Worm (Caenorhabditis elegans) whole organism, young adult: ENCODE measurements around the gene T03D8.6.

Experiments
- B0336.3 ChIP-seq: fragments of 200-800 bp; sonication (Bioruptor generic); IDR thresholded peaks from 2 replicates; pipeline ENCODE4 v1.3.6; 2022; ENCODE audit warnings: missing genetic modification characterization, missing compliant biosample characterization
- C06A6.2 ChIP-seq: fragments of 200-800 bp; sonication (Bioruptor generic); conservative IDR thresholded peaks from 2 replicates; pipeline ENCODE4 v1.3.6; 2022; ENCODE audit warnings: missing genetic modification characterization, missing compliant biosample characterization
- C17E4.6 ChIP-seq: fragments of 200-800 bp; sonication (Bioruptor generic); IDR thresholded peaks from 2 replicates; pipeline ENCODE4 v1.3.6; 2022; ENCODE audit warnings: missing genetic modification reagents, missing genetic modification characterization, missing compliant biosample characterization
- D2030.7 ChIP-seq: fragments of 200-800 bp; sonication (Bioruptor generic); IDR thresholded peaks from 2 replicates; pipeline ENCODE4 v1.3.6; 2022; ENCODE audit warnings: missing genetic modification reagents, missing genetic modification characterization, missing compliant biosample characterization
- F22D6.2 ChIP-seq: sonication (generic microtip); optimal IDR thresholded peaks from 2 replicates; lab custom pipeline; 2016; ENCODE audit warnings: mild to moderate bottlenecking, missing genetic modification characterization, missing compliant biosample characterization
- F52B5.7 ChIP-seq: sonication (generic microtip); optimal IDR thresholded peaks from 2 replicates; lab custom pipeline; 2016; ENCODE audit warnings: mild to moderate bottlenecking, missing genetic modification characterization, missing compliant biosample characterization
- F57C9.4 ChIP-seq: sonication (generic microtip); optimal IDR thresholded peaks from 2 replicates; lab custom pipeline; 2017; ENCODE audit warnings: mild to moderate bottlenecking, missing genetic modification characterization, missing compliant biosample characterization
- T07F8.4 ChIP-seq: sonication (generic microtip); optimal IDR thresholded peaks from 2 replicates; lab custom pipeline; 2016; ENCODE audit warnings: mild to moderate bottlenecking, missing genetic modification characterization, moderate library complexity, missing compliant biosample characterization
- Y53G8AR.9 ChIP-seq: fragments of 200-800 bp; sonication (Bioruptor generic); conservative IDR thresholded peaks from 2 replicates; pipeline ENCODE4 v1.3.6; 2022; ENCODE audit warnings: missing genetic modification reagents, missing genetic modification characterization, missing compliant biosample characterization
- Y79H2A.3 ChIP-seq: fragments of 200-800 bp; sonication (Bioruptor generic); conservative IDR thresholded peaks from 2 replicates; pipeline ENCODE4 v1.3.6; 2022; ENCODE audit warnings: missing genetic modification reagents, missing genetic modification characterization, missing compliant biosample characterization
- ZK185.1 ChIP-seq: sonication (generic microtip); optimal IDR thresholded peaks from 2 replicates; lab custom pipeline; 2016; ENCODE audit warnings: mild to moderate bottlenecking, missing genetic modification characterization, missing compliant biosample characterization; ENCODE audit not compliant: poor library complexity, severe bottlenecking
- aptf-3 ChIP-seq: fragments of 200-800 bp; sonication (Bioruptor generic); IDR thresholded peaks from 2 replicates; pipeline ENCODE4 v1.3.6; 2022; ENCODE audit warnings: missing genetic modification characterization, missing compliant biosample characterization
- atf-7 ChIP-seq: sonication (generic microtip); optimal IDR thresholded peaks from 2 replicates; lab custom pipeline; 2017; ENCODE audit warnings: mild to moderate bottlenecking, missing genetic modification characterization, missing compliant biosample characterization
- attf-3 ChIP-seq: fragments of 200-800 bp; sonication (Bioruptor generic); conservative IDR thresholded peaks from 2 replicates; pipeline ENCODE4 v1.3.6; 2022; ENCODE audit warnings: missing genetic modification reagents, missing genetic modification characterization, missing compliant biosample characterization
- attf-5 ChIP-seq: fragments of 200-800 bp; sonication (Bioruptor generic); optimal IDR thresholded peaks from 2 replicates; lab custom pipeline; 2018; ENCODE audit warnings: mild to moderate bottlenecking, missing genetic modification characterization, missing compliant biosample characterization
- ccch-3 ChIP-seq: fragments of 200-800 bp; sonication (Bioruptor generic); optimal IDR thresholded peaks from 2 replicates; lab custom pipeline; 2018; ENCODE audit warnings: mild to moderate bottlenecking, missing genetic modification characterization, missing compliant biosample characterization
- cebp-1 ChIP-seq, 2 experiments: fragments of 200-800 bp in 1 of 2; sonication (Bioruptor generic) in 1 of 2; sonication (generic microtip) in 1 of 2; IDR thresholded peaks in 1 of 2; optimal IDR thresholded peaks in 1 of 2; 2 replicates each; pipeline versions ENCODE4 v1.3.6 to Lab custom; 2017 to 2022; ENCODE audit warnings: missing compliant biosample characterization in 2 of 2, missing genetic modification characterization in 2 of 2, mild to moderate bottlenecking in 1 of 2, missing genetic modification reagents in 1 of 2, moderate library complexity in 1 of 2
- ceh-58 ChIP-seq: fragments of 200-800 bp; sonication (Bioruptor generic); IDR thresholded peaks from 2 replicates; pipeline ENCODE4 v1.3.6; 2022; ENCODE audit warnings: missing genetic modification characterization, missing compliant biosample characterization
- dox-1 ChIP-seq: fragments of 200-800 bp; sonication (Bioruptor generic); IDR thresholded peaks from 2 replicates; pipeline ENCODE4 v1.3.6; 2022; ENCODE audit warnings: missing genetic modification reagents, missing genetic modification characterization, missing compliant biosample characterization
- efl-1 ChIP-seq: fragments of 150-350 bp; optimal IDR thresholded peaks from 2 replicates; lab custom pipeline; 2014; ENCODE audit warnings: missing biosample characterization, missing genetic modification reagents, missing genetic modification characterization
- egrh-3 ChIP-seq: fragments of 200-800 bp; sonication (Bioruptor generic); IDR thresholded peaks from 2 replicates; pipeline ENCODE4 v1.3.6; 2022; ENCODE audit warnings: missing genetic modification reagents, missing genetic modification characterization, missing compliant biosample characterization
- let-526 ChIP-seq: fragments of 200-800 bp; sonication (Bioruptor generic); IDR thresholded peaks from 2 replicates; pipeline ENCODE4 v1.3.6; 2022; ENCODE audit warnings: missing genetic modification reagents, missing genetic modification characterization, missing compliant biosample characterization
- lin-35 ChIP-seq, 3 experiments: fragments of 150-350 bp in 2 of 3; sonication (generic microtip) in 1 of 3; optimal IDR thresholded peaks; 2 replicates each; lab custom pipeline; 2014 to 2018; ENCODE audit warnings: missing biosample characterization in 3 of 3, missing genetic modification characterization in 3 of 3, missing genetic modification reagents in 3 of 3
- lsy-27 ChIP-seq: sonication (generic microtip); optimal IDR thresholded peaks from 2 replicates; lab custom pipeline; 2017; ENCODE audit warnings: missing genetic modification characterization, mild to moderate bottlenecking, missing compliant biosample characterization, antibody characterized with exemption, missing genotype, borderline replicate concordance; ENCODE audit not compliant: insufficient read depth
- madf-10 ChIP-seq: sonication (generic microtip); optimal IDR thresholded peaks from 2 replicates; lab custom pipeline; 2016; ENCODE audit warnings: mild to moderate bottlenecking, missing genetic modification characterization, missing compliant biosample characterization
- madf-6 ChIP-seq: fragments of 200-800 bp; sonication (Bioruptor generic); IDR thresholded peaks from 2 replicates; pipeline ENCODE4 v1.3.6; 2022; ENCODE audit warnings: missing genetic modification reagents, missing genetic modification characterization, missing compliant biosample characterization
- nfya-1 ChIP-seq: sonication (generic microtip); optimal IDR thresholded peaks from 2 replicates; lab custom pipeline; 2017; ENCODE audit warnings: antibody characterized with exemption, missing compliant biosample characterization, missing genetic modification characterization, borderline replicate concordance; ENCODE audit not compliant: insufficient read depth
- nfyb-1 ChIP-seq: fragments of 200-800 bp; sonication (Bioruptor generic); IDR thresholded peaks from 2 replicates; pipeline ENCODE4 v1.3.6; 2022; ENCODE audit warnings: missing genetic modification reagents, missing genetic modification characterization, missing compliant biosample characterization
- nhr-120 ChIP-seq: fragments of 200-800 bp; sonication (Bioruptor generic); IDR thresholded peaks from 2 replicates; pipeline ENCODE4 v1.3.6; 2022; ENCODE audit warnings: missing genetic modification characterization, missing compliant biosample characterization
- nhr-179 ChIP-seq: sonication (generic microtip); optimal IDR thresholded peaks from 2 replicates; lab custom pipeline; 2016; ENCODE audit warnings: mild to moderate bottlenecking, missing genetic modification characterization, missing compliant biosample characterization
- nhr-80 ChIP-seq: sonication (generic microtip); optimal IDR thresholded peaks from 2 replicates; lab custom pipeline; 2016; ENCODE audit warnings: missing genetic modification characterization, missing compliant biosample characterization
- nhr-90 ChIP-seq: sonication (generic microtip); optimal IDR thresholded peaks from 2 replicates; lab custom pipeline; 2016; ENCODE audit warnings: missing genotype, mild to moderate bottlenecking, missing genetic modification characterization, missing compliant biosample characterization
- pbrm-1 ChIP-seq: fragments of 200-800 bp; sonication (Bioruptor generic); IDR thresholded peaks from 2 replicates; pipeline ENCODE4 v1.3.6; 2022; ENCODE audit warnings: missing genetic modification reagents, missing genetic modification characterization, missing compliant biosample characterization
- rcor-1 ChIP-seq: fragments of 200-800 bp; sonication (Bioruptor generic); IDR thresholded peaks from 2 replicates; pipeline ENCODE4 v1.3.6; 2022; ENCODE audit warnings: missing genetic modification reagents, missing genetic modification characterization, missing compliant biosample characterization
- snpc-1.3 ChIP-seq: sonication (generic microtip); optimal IDR thresholded peaks from 2 replicates; lab custom pipeline; 2017; ENCODE audit warnings: missing genetic modification characterization, mild to moderate bottlenecking, missing compliant biosample characterization, antibody characterized with exemption, moderate library complexity, missing genotype, missing genetic modification reagents; ENCODE audit not compliant: insufficient read depth
- unc-130 ChIP-seq: sonication (generic microtip); optimal IDR thresholded peaks from 2 replicates; lab custom pipeline; 2016; ENCODE audit warnings: missing genetic modification reagents, missing genetic modification characterization, missing compliant biosample characterization
- zfh-2 ChIP-seq: fragments of 200-800 bp; sonication (Bioruptor generic); conservative IDR thresholded peaks from 2 replicates; pipeline ENCODE4 v1.3.6; 2022; ENCODE audit warnings: missing genetic modification reagents, missing genetic modification characterization, missing compliant biosample characterization
- zim-3 ChIP-seq: sonication (generic microtip); optimal IDR thresholded peaks from 2 replicates; lab custom pipeline; 2017; ENCODE audit warnings: mild to moderate bottlenecking, missing genetic modification characterization, moderate library complexity, missing compliant biosample characterization

Gene T03D8.6

DNA sequence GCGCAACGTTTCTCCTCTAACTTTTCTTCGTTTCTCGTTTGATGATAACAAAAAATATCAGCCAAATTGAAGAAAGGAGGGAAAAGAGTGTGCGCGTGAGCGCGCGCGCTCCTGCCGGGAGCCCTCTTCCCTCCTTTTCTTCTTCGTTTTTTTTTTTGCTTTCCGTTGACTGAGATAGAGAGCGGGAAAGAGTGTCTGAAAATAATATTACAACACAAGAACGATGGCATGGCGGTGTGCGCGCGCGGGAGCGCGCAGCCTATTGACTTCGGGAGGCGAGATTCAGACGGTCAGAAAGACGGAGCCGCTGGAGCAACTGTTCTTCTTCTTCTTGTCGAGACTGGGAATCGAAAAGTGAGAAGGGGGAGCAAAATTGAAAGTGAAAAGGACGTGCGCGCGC lies 26.4 kb downstream of the T03D8.6 start (continued):
- no peak for TF ChIP-seq Y53G8AR.9 (GFP tag; lab: Robert Waterston, UW)
- TF ChIP-seq attf-3 (GFP tag; lab: Robert Waterston, UW) = no peak
- peak; percentile 56 for TF ChIP-seq dox-1 (GFP tag; lab: Robert Waterston, UW)
- no peak for TF ChIP-seq nfya-1 (tag; lab: Kevin White, UChicago)
- 0 out of 2 replicates have a peak, but pooled peaks have one; percentile 67 for TF ChIP-seq aptf-3 (GFP tag; lab: Robert Waterston, UW)
- TF ChIP-seq C17E4.6 (GFP tag; lab: Robert Waterston, UW) = no peak

DNA sequence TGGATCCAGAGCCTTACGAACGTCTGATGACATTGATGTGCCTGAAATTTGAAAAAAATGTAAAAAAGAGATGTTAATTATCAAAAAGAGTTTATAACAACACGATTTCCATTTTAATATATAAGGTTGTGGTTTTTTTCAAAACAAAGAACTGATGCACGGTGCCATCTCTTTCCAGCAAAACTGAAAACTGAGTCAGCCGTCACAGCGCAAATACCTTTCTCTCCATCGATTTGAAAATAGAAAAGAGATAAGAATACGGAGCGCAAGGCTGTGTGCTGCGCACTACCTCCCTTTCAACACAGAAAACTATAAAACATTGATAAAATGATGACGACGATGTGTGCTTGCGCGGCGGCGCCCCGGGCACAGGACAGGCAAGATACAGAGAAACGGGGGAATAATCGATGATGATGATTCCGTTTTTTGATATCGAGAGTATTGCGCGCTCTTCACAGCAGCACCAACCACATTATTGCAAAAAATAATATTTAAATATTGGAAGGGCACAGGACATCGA lies 27.7 kb downstream of the T03D8.6 start, which contains the start of gene Y44A6D.3:
Gene Y44A6D.3, minus strand, starts transcription at position 51 of the 520 bp plus-strand sequence.
- peak; percentile 10 for TF ChIP-seq madf-10
- no peak for TF ChIP-seq egrh-3 (GFP tag; lab: Robert Waterston, UW)
- TF ChIP-seq efl-1 (GFP tag; lab: Kevin White, UChicago) = no peak
- TF ChIP-seq F52B5.7 (tag; lab: Kevin White, UChicago) = no peak
- TF ChIP-seq Y79H2A.3 (GFP tag; lab: Robert Waterston, UW) = no peak
- peak; percentile 22 for TF ChIP-seq attf-5 (GFP tag; lab: Kevin White, UChicago)
- no peak for TF ChIP-seq zfh-2
- no peak for TF ChIP-seq lsy-27 (tag; lab: Kevin White, UChicago)
- TF ChIP-seq T07F8.4 (tag; lab: Kevin White, UChicago) = no peak
- TF ChIP-seq nhr-80 = peak; percentile 65
- TF ChIP-seq C06A6.2 (GFP tag; lab: Robert Waterston, UW) = no peak
- TF ChIP-seq nfyb-1 (GFP tag; lab: Robert Waterston, UW) = no peak
- no peak for TF ChIP-seq unc-130 (GFP tag; lab: Kevin White, UChicago)
- no peak for TF ChIP-seq rcor-1 (GFP tag; lab: Robert Waterston, UW)
- no peak for TF ChIP-seq nhr-120 (GFP tag; lab: Robert Waterston, UW)
- TF ChIP-seq ccch-3 (GFP tag; lab: Kevin White, UChicago) = no peak
- no peak for TF ChIP-seq zim-3 (tag; lab: Kevin White, UChicago)
- no peak for TF ChIP-seq ceh-58 (GFP tag; lab: Robert Waterston, UW)
- no peak for TF ChIP-seq F22D6.2
- no peak for TF ChIP-seq nhr-179 (tag; lab: Kevin White, UChicago)
- no peak for TF ChIP-seq nhr-90 (tag; lab: Kevin White, UChicago)
- TF ChIP-seq snpc-1.3 (tag; lab: Kevin White, UChicago) = no peak
- no peak for TF ChIP-seq F57C9.4
- TF ChIP-seq ZK185.1 = no peak
- TF ChIP-seq atf-7 (tag; lab: Kevin White, UChicago) = peak; percentile 31
- TF ChIP-seq B0336.3 (GFP tag; lab: Robert Waterston, UW) = no peak
- no peak for TF ChIP-seq cebp-1 (GFP tag; IDR thresholded peaks at IDR 0.05; lab: Robert Waterston, UW)
- TF ChIP-seq cebp-1 (tag; optimal IDR thresholded peaks at IDR 0.05; lab: Kevin White, UChicago) = peak; percentile 24
- no peak for TF ChIP-seq pbrm-1 (GFP tag; lab: Robert Waterston, UW)
- no peak for TF ChIP-seq attf-3 (GFP tag; lab: Robert Waterston, UW)
- TF ChIP-seq D2030.7 (GFP tag; lab: Robert Waterston, UW) = no peak
- no peak for TF ChIP-seq madf-6 (GFP tag; lab: Robert Waterston, UW)
- no peak for TF ChIP-seq let-526 (GFP tag; lab: Robert Waterston, UW)
- TF ChIP-seq lin-35 (GFP tag; optimal IDR thresholded peaks at IDR 0.05; lab: Kevin White, UChicago) = no peak
